Fruit fly (Drosophila melanogaster) Kc167 (cell line): ENCODE data around the gene Kcmf1.

ENCODE experiments used
- Myc ChIP-seq: fragments of >200 bp; optimal IDR thresholded peaks from 2 replicates; lab custom pipeline; 2017; ENCODE audit warnings: missing external identifiers
- Sin3A ChIP-seq: fragments of >200 bp; optimal IDR thresholded peaks from 2 replicates; lab custom pipeline; 2018; ENCODE audit warnings: missing external identifiers
- h ChIP-seq: fragments of >200 bp; optimal IDR thresholded peaks from 3 replicates; lab custom pipeline; 2018; ENCODE audit warnings: missing external identifiers
- insv ChIP-seq: fragments of >200 bp; optimal IDR thresholded peaks from 3 replicates; lab custom pipeline; 2018; ENCODE audit warnings: missing external identifiers
- psq ChIP-seq: fragments of >200 bp; optimal IDR thresholded peaks from 2 replicates; lab custom pipeline; 2017; ENCODE audit warnings: missing external identifiers
- ttk ChIP-seq: sonication (Bioruptor generic); optimal IDR thresholded peaks from 2 replicates; lab custom pipeline; 2017; ENCODE audit warnings: missing external identifiers

Gene Kcmf1

dm6 chr3R:8968837-8969236, 45.9 kb downstream of the Kcmf1 start:
- TF ChIP-seq h (lab: Kevin White, UChicago) (no peak), psq (lab: Kevin White, UChicago) (no peak), ttk (lab: Kevin White, UChicago) (no peak), insv (lab: Kevin White, UChicago) (no peak), Myc (lab: Kevin White, UChicago) (no peak), Sin3A (lab: Kevin White, UChicago) (no peak)

dm6 chr3R:8966598-8966997, 48.1 kb downstream of the Kcmf1 start:
- TF ChIP-seq psq (lab: Kevin White, UChicago) (no peak), h (lab: Kevin White, UChicago) (no peak), insv (lab: Kevin White, UChicago) (no peak), ttk (lab: Kevin White, UChicago) (no peak), Sin3A (lab: Kevin White, UChicago) (no peak), Myc (lab: Kevin White, UChicago) (no peak)

dm6 chr3R:8965546-8965945, 49.2 kb downstream of the Kcmf1 start:
- TF ChIP-seq Sin3A (lab: Kevin White, UChicago) (no peak), psq (lab: Kevin White, UChicago) (no peak), Myc (lab: Kevin White, UChicago) (no peak), ttk (lab: Kevin White, UChicago) (no peak), h (lab: Kevin White, UChicago) (no peak), insv (lab: Kevin White, UChicago) (no peak)

dm6 chr3R:8963756-8964342, 50.9 kb downstream of the Kcmf1 start:
- TF ChIP-seq psq (lab: Kevin White, UChicago) (no peak), Sin3A (lab: Kevin White, UChicago) (no peak), ttk (lab: Kevin White, UChicago) (no peak), Myc (lab: Kevin White, UChicago) (no peak), h (lab: Kevin White, UChicago) (no peak), insv (lab: Kevin White, UChicago) (no peak)

- TF ChIP-seq psq (lab: Kevin White, UChicago) (no peak), ttk (lab: Kevin White, UChicago) (no peak), Myc (lab: Kevin White, UChicago) (no peak), h (lab: Kevin White, UChicago) (no peak), Sin3A (lab: Kevin White, UChicago) (no peak), insv (lab: Kevin White, UChicago) (no peak)
Observed at dm6 chr3R:8962860-8963755, 51.6 kb downstream of the Kcmf1 start, which contains the start of gene ich. Gene ich, minus strand, starts transcription at chr3R:8963037.

- no peak for TF ChIP-seq insv (lab: Kevin White, UChicago)
- no peak for TF ChIP-seq psq (lab: Kevin White, UChicago)
- TF ChIP-seq Myc (lab: Kevin White, UChicago): no peak
- no peak for TF ChIP-seq Sin3A (lab: Kevin White, UChicago)
Observed at dm6 chr3R:8960329-8960728, 54.4 kb downstream of the Kcmf1 start.
